Fruit fly (Drosophila melanogaster) whole organism, pupa: ENCODE data around the gene AANATL2.

ENCODE experiments used
- CG14655 ChIP-seq: fragments of 200-800 bp; sonication (Bioruptor generic); optimal IDR thresholded peaks from 3 replicates; lab custom pipeline; 2017; ENCODE audit warnings: mild to moderate bottlenecking, missing biosample characterization, missing genetic modification reagents, missing genetic modification characterization
- CG17806 ChIP-seq: fragments of 200-800 bp; sonication (Bioruptor generic); optimal IDR thresholded peaks from 2 replicates; lab custom pipeline; 2018; ENCODE audit warnings: missing biosample characterization, mild to moderate bottlenecking, missing genetic modification characterization, moderate library complexity
- CG8159 ChIP-seq: fragments of 200-800 bp; sonication (Bioruptor generic); optimal IDR thresholded peaks from 3 replicates; lab custom pipeline; 2018; ENCODE audit warnings: missing biosample characterization, mild to moderate bottlenecking, missing genetic modification characterization, moderate library complexity
- Ets98B ChIP-seq: fragments of 200-800 bp; sonication (Bioruptor generic); IDR thresholded peaks from 2 replicates; pipeline ENCODE4 v1.3.6; 2022; ENCODE audit warnings: missing biosample characterization, missing genetic modification characterization

DNA sequence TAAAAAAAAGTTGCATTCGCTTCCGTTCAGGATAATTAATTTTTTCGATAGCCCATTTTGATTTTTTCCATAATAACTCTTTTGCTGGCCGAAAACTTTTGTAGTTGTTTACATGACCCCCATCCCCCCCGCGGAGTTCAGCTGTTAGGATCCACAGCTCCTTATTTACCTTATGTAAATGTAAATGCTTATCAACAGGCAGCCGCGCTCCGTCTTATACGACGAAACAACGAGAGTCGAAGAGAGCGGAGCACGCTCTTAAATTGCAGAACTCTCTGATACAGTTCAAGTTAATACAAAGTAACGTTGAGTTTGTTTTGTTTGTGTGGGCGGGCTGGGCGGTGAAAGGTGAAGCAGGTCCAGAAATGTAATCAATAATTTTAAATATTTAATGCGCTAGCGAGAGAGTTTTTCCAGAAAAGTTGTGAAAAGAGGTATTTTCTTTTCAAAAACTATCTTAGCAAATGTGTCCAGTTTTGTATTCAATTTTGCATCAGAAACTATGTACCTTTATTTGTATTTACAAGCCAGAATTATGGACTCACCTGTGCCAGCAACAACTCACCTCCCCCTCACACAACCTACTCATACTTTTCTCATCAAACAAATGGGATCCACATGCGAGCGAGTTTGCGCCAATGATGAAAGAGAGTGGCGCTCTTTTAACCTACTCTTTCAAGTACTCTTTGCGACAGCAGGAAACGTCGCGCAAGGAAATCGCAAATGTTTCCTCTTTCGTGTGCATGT is 3.2 kb upstream of the AANATL2 start:
- no peak for TF ChIP-seq CG8159
- TF ChIP-seq CG14655 (GFP tag; lab: Kevin White, UChicago) = no peak
- no peak for TF ChIP-seq CG17806 (tag; lab: Kevin White, UChicago)
- TF ChIP-seq Ets98B (GFP tag; lab: Robert Waterston, UW) = no peak
